Worm (Caenorhabditis elegans) whole organism, young adult: Measurements from ENCODE around the gene atfs-1.

Experiments
- D2030.7 ChIP-seq: fragments of 200-800 bp; sonication (Bioruptor generic); IDR thresholded peaks from 2 replicates; pipeline ENCODE4 v1.3.6; 2022; ENCODE audit warnings: missing genetic modification reagents, missing genetic modification characterization, missing compliant biosample characterization
- madf-3 ChIP-seq: fragments of 200-800 bp; sonication (Bioruptor generic); IDR thresholded peaks from 2 replicates; pipeline ENCODE4 v1.3.6; 2022; ENCODE audit warnings: missing genetic modification reagents, missing genetic modification characterization, missing compliant biosample characterization
- nhr-27 ChIP-seq: fragments of 200-800 bp; sonication (Bioruptor generic); optimal IDR thresholded peaks from 2 replicates; lab custom pipeline; 2018; ENCODE audit warnings: mild to moderate bottlenecking, missing genetic modification characterization, moderate library complexity, missing compliant biosample characterization
- nhr-80 ChIP-seq: sonication (generic microtip); optimal IDR thresholded peaks from 2 replicates; lab custom pipeline; 2016; ENCODE audit warnings: missing genetic modification characterization, missing compliant biosample characterization
- pha-4 ChIP-seq: fragments of 150-350 bp; sonication (generic microtip); optimal IDR thresholded peaks from 2 replicates; lab custom pipeline; 2014; ENCODE audit warnings: missing biosample characterization, missing genetic modification reagents, missing genetic modification characterization
- sea-2 ChIP-seq: fragments of 200-800 bp; sonication (Bioruptor generic); IDR thresholded peaks from 2 replicates; pipeline ENCODE4 v1.3.6; 2022; ENCODE audit warnings: missing genetic modification characterization, missing compliant biosample characterization
- snpc-1.3 ChIP-seq: sonication (generic microtip); optimal IDR thresholded peaks from 2 replicates; lab custom pipeline; 2017; ENCODE audit warnings: missing genetic modification characterization, mild to moderate bottlenecking, missing compliant biosample characterization, antibody characterized with exemption, moderate library complexity, missing genotype, missing genetic modification reagents; ENCODE audit not compliant: insufficient read depth

DNA sequence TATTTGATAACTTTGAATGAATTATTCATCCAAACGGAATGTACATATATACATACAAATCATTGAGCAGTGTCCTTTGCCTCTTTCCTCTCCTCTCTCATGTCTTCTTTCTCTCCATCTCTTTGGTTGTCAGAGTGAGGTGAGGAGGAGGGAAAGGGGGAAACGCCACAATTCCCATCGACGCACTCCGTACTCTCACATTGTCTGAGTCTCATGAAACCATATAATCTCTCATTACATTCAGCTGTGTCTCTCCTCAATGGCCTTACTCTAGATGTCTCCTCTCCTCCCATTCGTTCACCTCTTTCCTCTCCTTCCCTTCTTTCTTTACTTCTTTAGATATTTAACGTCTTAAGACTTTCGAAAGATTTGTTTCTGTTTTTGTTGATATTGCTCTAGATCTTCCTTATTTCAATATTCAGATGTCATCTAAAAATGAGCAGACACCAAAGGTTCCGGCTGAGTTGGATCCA, 15.8 kb upstream of the atfs-1 start, which contains the start of gene ceh-74:
- TF ChIP-seq D2030.7 (GFP tag; lab: Robert Waterston, UW) (no peak), sea-2 (GFP tag; lab: Robert Waterston, UW) (no peak), nhr-27 (tag; lab: Kevin White, UChicago) (no peak), madf-3 (GFP tag; lab: Robert Waterston, UW) (no peak), nhr-80 (tag; lab: Kevin White, UChicago) (no peak), pha-4 (tag; lab: Kevin White, UChicago) (no peak), snpc-1.3 (tag; lab: Kevin White, UChicago) (no peak)
